Fruit fly (Drosophila melanogaster): ENCODE measurements around the gene Dlip1.
A peak's percentile ranks its signal among the peaks of the same experiment; 100 is the strongest.

Dlip1 gene

dm6 chrX:9118961-9119633 is 39.3 kb upstream of the Dlip1 start:
- TF ChIP-seq Smox (GFP tag; optimal IDR thresholded peaks at IDR 0.05) (no peak), lz (GFP tag; optimal IDR thresholded peaks at IDR 0.05) (no peak), CG6854 (GFP tag; optimal IDR thresholded peaks at IDR 0.05) (no peak), acj6 (GFP tag; optimal IDR thresholded peaks at IDR 0.05) (no peak), CG11762 (GFP tag; optimal IDR thresholded peaks at IDR 0.05; ENCODE audit: insufficient read depth) (peak; percentile 10), CG34406 (GFP tag; optimal IDR thresholded peaks at IDR 0.05) (no peak), Sox15 (GFP tag; optimal IDR thresholded peaks at IDR 0.05) (no peak), Gug (GFP tag; IDR thresholded peaks at IDR 0.05) (no peak), CG9139 (GFP tag; optimal IDR thresholded peaks at IDR 0.05) (no peak), pdm3 (GFP tag; optimal IDR thresholded peaks at IDR 0.05) (no peak), CG6163 (GFP tag; IDR thresholded peaks at IDR 0.05) (0 out of 3 replicates have a peak, but pooled peaks have one; percentile 27), CG6276 (GFP tag; optimal IDR thresholded peaks at IDR 0.05) (peak; percentile 47), cyc (GFP tag; optimal IDR thresholded peaks at IDR 0.05) (peak; percentile 38), fd85E (GFP tag; optimal IDR thresholded peaks at IDR 0.05) (no peak), fkh (GFP tag; optimal IDR thresholded peaks at IDR 0.05) (no peak), Sox102F (GFP tag; optimal IDR thresholded peaks at IDR 0.05) (no peak), CG4318 (GFP tag; optimal IDR thresholded peaks at IDR 0.05) (no peak), net (GFP tag; optimal IDR thresholded peaks at IDR 0.05) (no peak), ss (GFP tag; optimal IDR thresholded peaks at IDR 0.05) (peak in 1 of 2 experiments; percentile 6), CG31627 (GFP tag; optimal IDR thresholded peaks at IDR 0.05) (no peak), eg (GFP tag; IDR thresholded peaks at IDR 0.05) (0 out of 3 replicates have a peak, but pooled peaks have one; percentile 55), salr (GFP tag; optimal IDR thresholded peaks at IDR 0.05) (no peak), CG7368 (GFP tag; optimal IDR thresholded peaks at IDR 0.05) (no peak), topi (GFP tag; optimal IDR thresholded peaks at IDR 0.05) (peak; percentile 34), Ets21C (GFP tag; optimal IDR thresholded peaks at IDR 0.05) (no peak), Blimp-1 (GFP tag; optimal IDR thresholded peaks at IDR 0.05) (no peak), fd59A (GFP tag; optimal IDR thresholded peaks at IDR 0.05) (no peak), Eip78C (GFP tag) (peak; percentile 87), achi (GFP tag; optimal IDR thresholded peaks at IDR 0.05) (no peak), dac (GFP tag; optimal IDR thresholded peaks at IDR 0.05) (no peak), CG8319 (GFP tag; optimal IDR thresholded peaks at IDR 0.05) (no peak), CG8632 (GFP tag; optimal IDR thresholded peaks at IDR 0.05) (no peak), Hr39 (GFP tag; optimal IDR thresholded peaks at IDR 0.05) (no peak), dsx (GFP tag; optimal IDR thresholded peaks at IDR 0.05; ENCODE audit: poor library complexity, severe bottlenecking) (no peak), Hr4 (GFP tag; optimal IDR thresholded peaks at IDR 0.05) (peak; percentile 58), CG6808 (GFP tag; optimal IDR thresholded peaks at IDR 0.05) (peak; percentile 30), CG1621 (tag; optimal IDR thresholded peaks at IDR 0.05) (no peak), CG11902 (GFP tag; optimal IDR thresholded peaks at IDR 0.05) (no peak), Sox14 (GFP tag; optimal IDR thresholded peaks at IDR 0.05) (no peak), CG16779 (tag; optimal IDR thresholded peaks at IDR 0.05) (no peak), svp (GFP tag) (peak; percentile 78), spab (GFP tag; optimal IDR thresholded peaks at IDR 0.05) (no peak), CG6792 (GFP tag; optimal IDR thresholded peaks at IDR 0.05) (no peak), CG15336 (GFP tag; IDR thresholded peaks at IDR 0.05) (no peak), Ets96B (tag; optimal IDR thresholded peaks at IDR 0.05) (peak; percentile 12), Met (GFP tag; optimal IDR thresholded peaks at IDR 0.05) (peak; percentile 37), vri (GFP tag; optimal IDR thresholded peaks at IDR 0.05) (no peak), CG11294 (GFP tag; IDR thresholded peaks at IDR 0.05) (no peak), Lpt (GFP tag; optimal IDR thresholded peaks at IDR 0.05) (no peak), CG32006 (GFP tag; optimal IDR thresholded peaks at IDR 0.05) (no peak), esn (GFP tag; optimal IDR thresholded peaks at IDR 0.05) (no peak)
